Fruit fly (Drosophila melanogaster) whole organism, embryonic: ENCODE data around the gene Eo.

Source experiments
- ATbp ChIP-seq: fragments of 200-800 bp; sonication (Bioruptor generic); optimal IDR thresholded peaks from 2 replicates; lab custom pipeline; 2017; ENCODE audit warnings: missing biosample characterization, mild to moderate bottlenecking, missing genetic modification characterization, missing genetic modification reagents
- Aef1 ChIP-seq: fragments of 200-800 bp; sonication (Bioruptor generic); IDR thresholded peaks from 3 replicates; pipeline ENCODE4 v1.3.6; 2022; ENCODE audit warnings: missing biosample characterization, missing genetic modification characterization
- CG10959 ChIP-seq: fragments of 200-800 bp; sonication (Bioruptor generic); IDR thresholded peaks from 2 replicates; pipeline ENCODE4 v1.3.6; 2022; ENCODE audit warnings: missing biosample characterization, missing genetic modification characterization
- CG12104 ChIP-seq: fragments of 200-800 bp; sonication (Bioruptor generic); optimal IDR thresholded peaks from 3 replicates; lab custom pipeline; 2016; ENCODE audit warnings: missing biosample characterization, missing genetic modification characterization
- CG12769 ChIP-seq: fragments of 200-800 bp; sonication (Bioruptor generic); optimal IDR thresholded peaks from 2 replicates; lab custom pipeline; 2019; ENCODE audit warnings: missing biosample characterization, mild to moderate bottlenecking, missing genetic modification characterization, moderate library complexity
- CG13624 ChIP-seq: fragments of 200-800 bp; sonication (Bioruptor generic); optimal IDR thresholded peaks from 2 replicates; lab custom pipeline; 2016; ENCODE audit warnings: missing biosample characterization, missing genetic modification characterization
- CG16863 ChIP-seq: fragments of 200-800 bp; sonication (Bioruptor generic); optimal IDR thresholded peaks from 3 replicates; lab custom pipeline; 2016; ENCODE audit warnings: missing biosample characterization, missing genetic modification characterization
- CG17385 ChIP-seq: fragments of 200-800 bp; sonication (Bioruptor generic); optimal IDR thresholded peaks from 3 replicates; lab custom pipeline; 2018; ENCODE audit warnings: missing biosample characterization, mild to moderate bottlenecking, missing genetic modification characterization
- CG17568 ChIP-seq: fragments of 200-800 bp; sonication (Bioruptor generic); optimal IDR thresholded peaks from 2 replicates; lab custom pipeline; 2018; ENCODE audit warnings: missing biosample characterization, mild to moderate bottlenecking, missing genetic modification characterization, moderate library complexity
- CG18262 ChIP-seq: fragments of 200-800 bp; optimal IDR thresholded peaks from 3 replicates; lab custom pipeline; 2019; ENCODE audit warnings: missing biosample characterization, mild to moderate bottlenecking, missing genetic modification characterization, moderate library complexity
- CG18764 ChIP-seq: fragments of 200-800 bp; sonication (Bioruptor generic); optimal IDR thresholded peaks from 3 replicates; lab custom pipeline; 2016; ENCODE audit warnings: missing biosample characterization, missing genetic modification characterization
- CG3065 ChIP-seq: fragments of 200-800 bp; sonication (Bioruptor generic); optimal IDR thresholded peaks from 2 replicates; lab custom pipeline; 2016; ENCODE audit warnings: missing biosample characterization, missing genetic modification characterization
- CG32532 ChIP-seq: fragments of 200-800 bp; sonication (Bioruptor generic); IDR thresholded peaks from 2 replicates; pipeline ENCODE4 v1.3.6; 2022; ENCODE audit warnings: missing biosample characterization, missing genetic modification characterization
- CG34376 ChIP-seq: fragments of 200-800 bp; sonication (Bioruptor generic); optimal IDR thresholded peaks from 2 replicates; lab custom pipeline; 2018; ENCODE audit warnings: missing biosample characterization, mild to moderate bottlenecking, missing genetic modification characterization
- CG34422 ChIP-seq: fragments of 200-800 bp; sonication (Bioruptor generic); IDR thresholded peaks from 3 replicates; pipeline ENCODE4 v1.3.6; 2022; ENCODE audit warnings: missing biosample characterization, missing genetic modification characterization
- CG4328 ChIP-seq: fragments of 200-800 bp; sonication (Bioruptor generic); optimal IDR thresholded peaks from 3 replicates; lab custom pipeline; 2017; ENCODE audit warnings: missing biosample characterization, missing genetic modification reagents, missing genetic modification characterization
- CG4360 ChIP-seq: fragments of 200-800 bp; sonication (Bioruptor generic); IDR thresholded peaks from 2 replicates; pipeline ENCODE4 v1.3.6; 2022; ENCODE audit warnings: missing biosample characterization, missing genetic modification characterization
- CG4424 ChIP-seq: fragments of 200-800 bp; sonication (Bioruptor generic); optimal IDR thresholded peaks from 3 replicates; lab custom pipeline; 2016; ENCODE audit warnings: missing biosample characterization, missing genetic modification characterization
- CG5245 ChIP-seq: fragments of 200-800 bp; sonication (Bioruptor generic); optimal IDR thresholded peaks from 3 replicates; lab custom pipeline; 2016; ENCODE audit warnings: missing biosample characterization, missing genetic modification characterization
- CG9215 ChIP-seq: fragments of 200-800 bp; sonication (Bioruptor generic); IDR thresholded peaks from 2 replicates; pipeline ENCODE4 v1.3.6; 2022; ENCODE audit warnings: missing biosample characterization, missing genetic modification characterization
- CG9817 ChIP-seq: fragments of 200-800 bp; sonication (Bioruptor generic); optimal IDR thresholded peaks from 2 replicates; lab custom pipeline; 2018; ENCODE audit warnings: missing biosample characterization, mild to moderate bottlenecking, missing genetic modification characterization, moderate library complexity
- CG9876 ChIP-seq: fragments of 200-800 bp; sonication (Bioruptor generic); optimal IDR thresholded peaks from 2 replicates; lab custom pipeline; 2016; ENCODE audit warnings: missing biosample characterization, missing genetic modification characterization
- CHES-1-like ChIP-seq: fragments of 200-800 bp; sonication (Bioruptor generic); optimal IDR thresholded peaks from 2 replicates; lab custom pipeline; 2016; ENCODE audit warnings: missing biosample characterization, missing genetic modification characterization
- ERR ChIP-seq: fragments of 200-800 bp; sonication (Bioruptor generic); optimal IDR thresholded peaks from 2 replicates; lab custom pipeline; 2016; ENCODE audit warnings: missing biosample characterization, missing genetic modification characterization
- Fer3 ChIP-seq: fragments of 200-800 bp; sonication (Bioruptor generic); optimal IDR thresholded peaks from 2 replicates; lab custom pipeline; 2018; ENCODE audit warnings: missing biosample characterization, mild to moderate bottlenecking, missing genetic modification characterization, moderate library complexity
- Gsc ChIP-seq: fragments of 200-800 bp; sonication (Bioruptor generic); IDR thresholded peaks from 2 replicates; pipeline ENCODE4 v1.3.6; 2022; ENCODE audit warnings: missing biosample characterization, missing genetic modification characterization
- HLH4C ChIP-seq: fragments of 200-800 bp; sonication (Bioruptor generic); IDR thresholded peaks from 3 replicates; pipeline ENCODE4 v1.3.6; 2022; ENCODE audit warnings: missing biosample characterization, missing genetic modification characterization; ENCODE audit not compliant: partially characterized antibody
- Hmr ChIP-seq: fragments of 200-800 bp; sonication (Bioruptor generic); optimal IDR thresholded peaks from 3 replicates; lab custom pipeline; 2017; ENCODE audit warnings: mild to moderate bottlenecking, missing biosample characterization, missing genetic modification reagents, missing genetic modification characterization
- Mrtf ChIP-seq: fragments of 200-800 bp; sonication (Bioruptor generic); IDR thresholded peaks from 3 replicates; pipeline ENCODE4 v1.3.6; 2022; ENCODE audit warnings: missing biosample characterization, missing genetic modification characterization
- Neu2 ChIP-seq: fragments of 200-800 bp; sonication (Bioruptor generic); optimal IDR thresholded peaks from 3 replicates; lab custom pipeline; 2016; ENCODE audit warnings: missing biosample characterization, missing genetic modification characterization, borderline replicate concordance
- Six4 ChIP-seq: fragments of 200-800 bp; sonication (Bioruptor generic); optimal IDR thresholded peaks from 2 replicates; lab custom pipeline; 2016; ENCODE audit warnings: missing biosample characterization, missing genetic modification characterization
- Sry-δ ChIP-seq: fragments of 200-800 bp; sonication (Bioruptor generic); optimal IDR thresholded peaks from 2 replicates; lab custom pipeline; 2016; ENCODE audit warnings: missing biosample characterization, missing genetic modification characterization
- Trl ChIP-seq, 3 experiments: fragments of >200 bp in 2 of 3; fragments of 200-800 bp in 1 of 3; sonication (Bioruptor generic) in 1 of 3; optimal IDR thresholded peaks; 2 replicates in 1 of 3; 3 replicates in 2 of 3; lab custom pipeline; 2016 to 2017; ENCODE audit warnings: missing biosample characterization in 1 of 3, missing genetic modification characterization in 1 of 3
- disco-r ChIP-seq: fragments of 200-800 bp; sonication (Bioruptor generic); optimal IDR thresholded peaks from 2 replicates; lab custom pipeline; 2016; ENCODE audit warnings: missing biosample characterization, missing genetic modification characterization
- dpn ChIP-seq, 2 experiments: fragments of 200-800 bp; sonication (Bioruptor generic); optimal IDR thresholded peaks; 3 replicates each; lab custom pipeline; 2016; ENCODE audit warnings: missing biosample characterization in 2 of 2, missing genetic modification characterization in 2 of 2
- emc ChIP-seq: fragments of 200-800 bp; sonication (Bioruptor generic); optimal IDR thresholded peaks from 2 replicates; lab custom pipeline; 2016; ENCODE audit warnings: missing biosample characterization, missing genetic modification characterization
- eve ChIP-seq, 2 experiments: fragments of >200 bp; optimal IDR thresholded peaks; 2 replicates each; lab custom pipeline; 2017; ENCODE audit warnings: missing biosample characterization in 2 of 2, missing genetic modification characterization in 2 of 2
- fu2 ChIP-seq: fragments of 200-800 bp; sonication (Bioruptor generic); optimal IDR thresholded peaks from 2 replicates; lab custom pipeline; 2016; ENCODE audit warnings: missing biosample characterization, missing genetic modification characterization
- gsb-n ChIP-seq: fragments of 200-800 bp; sonication (Bioruptor generic); optimal IDR thresholded peaks from 3 replicates; lab custom pipeline; 2018; ENCODE audit warnings: missing biosample characterization, mild to moderate bottlenecking, missing genetic modification characterization
- hkb ChIP-seq, 2 experiments: fragments of 200-800 bp in 1 of 2; fragments of >200 bp in 1 of 2; sonication (Bioruptor generic) in 1 of 2; IDR thresholded peaks in 1 of 2; optimal IDR thresholded peaks in 1 of 2; 2 replicates each; pipeline versions ENCODE4 v1.3.6 to Lab custom; 2017 to 2022; ENCODE audit warnings: missing biosample characterization in 1 of 2, missing genetic modification characterization in 1 of 2
- kni ChIP-seq: fragments of 200-800 bp; sonication (Bioruptor generic); optimal IDR thresholded peaks from 3 replicates; lab custom pipeline; 2017; ENCODE audit warnings: mild to moderate bottlenecking, missing biosample characterization, missing genetic modification reagents, missing genetic modification characterization
- mld ChIP-seq: fragments of 200-800 bp; sonication (Bioruptor generic); IDR thresholded peaks from 3 replicates; pipeline ENCODE4 v1.3.6; 2022; ENCODE audit warnings: missing biosample characterization, missing genetic modification characterization; ENCODE audit not compliant: partially characterized antibody
- ranshi ChIP-seq: fragments of 200-800 bp; sonication (Bioruptor generic); IDR thresholded peaks from 2 replicates; pipeline ENCODE4 v1.3.6; 2022; ENCODE audit warnings: missing biosample characterization, missing genetic modification characterization
- sc ChIP-seq, 3 experiments: fragments of >200 bp in 2 of 3; fragments of 200-800 bp in 1 of 3; sonication (Bioruptor generic) in 1 of 3; optimal IDR thresholded peaks; 2 replicates in 2 of 3; 3 replicates in 1 of 3; lab custom pipeline; 2017; ENCODE audit warnings: mild to moderate bottlenecking in 1 of 3, missing biosample characterization in 1 of 3, missing genetic modification characterization in 1 of 3, missing genetic modification reagents in 1 of 3
- seq ChIP-seq: fragments of 200-800 bp; sonication (Bioruptor generic); IDR thresholded peaks from 2 replicates; pipeline ENCODE4 v1.3.6; 2022; ENCODE audit warnings: missing biosample characterization, missing genetic modification characterization
- tap ChIP-seq: fragments of 200-800 bp; optimal IDR thresholded peaks from 3 replicates; lab custom pipeline; 2019; ENCODE audit warnings: missing biosample characterization, mild to moderate bottlenecking, missing genetic modification characterization, moderate library complexity
- toy ChIP-seq: fragments of 200-800 bp; sonication (Bioruptor generic); IDR thresholded peaks from 2 replicates; pipeline ENCODE4 v1.3.6; 2022; ENCODE audit warnings: missing biosample characterization, missing genetic modification characterization
- wek ChIP-seq: fragments of 200-800 bp; sonication (Bioruptor generic); optimal IDR thresholded peaks from 3 replicates; lab custom pipeline; 2018; ENCODE audit warnings: missing biosample characterization, mild to moderate bottlenecking, missing genetic modification characterization, moderate library complexity
- zen ChIP-seq: fragments of 200-800 bp; sonication (Bioruptor generic); optimal IDR thresholded peaks from 3 replicates; lab custom pipeline; 2018; ENCODE audit warnings: missing biosample characterization, mild to moderate bottlenecking, missing genetic modification characterization, moderate library complexity

The Eo gene

DNA sequence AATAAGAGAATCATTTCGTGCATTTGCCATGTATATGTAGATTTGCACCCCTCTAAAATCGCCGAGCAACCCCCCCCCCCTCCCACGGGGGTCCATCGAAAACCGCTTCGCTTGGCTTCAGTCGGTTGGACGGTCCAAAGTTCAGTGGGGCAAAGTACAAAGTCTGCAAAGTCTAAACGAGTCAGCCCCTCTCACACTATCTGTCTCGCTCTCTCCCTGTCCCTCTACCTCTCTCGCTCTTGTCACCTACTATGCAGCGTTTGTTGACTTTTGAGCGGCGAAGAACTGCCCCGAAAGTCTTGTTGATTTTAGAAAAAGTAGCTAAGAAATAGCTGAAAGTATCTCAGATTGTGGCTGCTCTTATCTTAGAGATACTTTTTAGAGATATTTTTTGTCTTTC lies 28.8 kb upstream of the Eo start (continued):
- TF ChIP-seq Six4 (GFP tag; lab: Kevin White, UChicago) (no peak), CHES-1-like (GFP tag; lab: Kevin White, UChicago) (no peak), Gsc (GFP tag; lab: Robert Waterston, UW) (no peak), Hmr (GFP tag; lab: Kevin White, UChicago) (peak; percentile 6), emc (GFP tag; lab: Kevin White, UChicago) (no peak), CG4328 (GFP tag; lab: Kevin White, UChicago) (peak; percentile 48), CG12769 (tag; lab: Kevin White, UChicago) (peak; percentile 53), eve (GFP tag; optimal IDR thresholded peaks at IDR 0.05; lab: Kevin White, UChicago) (no peak), CG9215 (no peak), CG9817 (no peak), seq (GFP tag; lab: Robert Waterston, UW) (peak; percentile 53; the same call in 1 of the 2 replicates), mld (GFP tag; lab: Robert Waterston, UW) (no peak), HLH4C (GFP tag; lab: Robert Waterston, UW) (no peak), wek (GFP tag; lab: Kevin White, UChicago) (peak; percentile 46), CG4360 (GFP tag; lab: Robert Waterston, UW) (no peak), gsb-n (no peak), disco-r (GFP tag; lab: Kevin White, UChicago) (no peak), Mrtf (GFP tag; lab: Robert Waterston, UW) (peak; percentile 28; the same call in 1 of the 3 replicates), CG17385 (peak; percentile 26), hkb (optimal IDR thresholded peaks at IDR 0.05; lab: Kevin White, UChicago) (no peak), hkb (GFP tag; IDR thresholded peaks at IDR 0.05; lab: Robert Waterston, UW) (peak; percentile 40; the same call in 1 of the 2 replicates), CG34422 (no peak), Neu2 (no peak), CG9876 (GFP tag; lab: Kevin White, UChicago) (no peak), CG3065 (GFP tag; lab: Kevin White, UChicago) (no peak), ATbp (GFP tag; lab: Kevin White, UChicago) (peak; percentile 45), dpn (GFP tag; optimal IDR thresholded peaks at IDR 0.05; lab: Kevin White, UChicago) (no peak), sc (optimal IDR thresholded peaks at IDR 0.05; lab: Kevin White, UChicago) (no peak), sc (GFP tag; optimal IDR thresholded peaks at IDR 0.05; lab: Kevin White, UChicago) (peak; percentile 16), Fer3 (tag; lab: Kevin White, UChicago) (peak; percentile 51), ranshi (GFP tag; lab: Robert Waterston, UW) (peak; percentile 45; the same call in 1 of the 2 replicates), kni (GFP tag; lab: Kevin White, UChicago) (peak; percentile 68), CG32532 (GFP tag; lab: Robert Waterston, UW) (peak; percentile 86), CG4424 (GFP tag; lab: Kevin White, UChicago) (no peak), Trl (optimal IDR thresholded peaks at IDR 0.05; lab: Kevin White, UChicago) (peak in 1 of 2 experiments; percentile 10), Trl (GFP tag; optimal IDR thresholded peaks at IDR 0.05; lab: Kevin White, UChicago) (no peak), Aef1 (GFP tag; lab: Robert Waterston, UW) (0 out of 3 replicates have a peak, but pooled peaks have one; percentile 12), fu2 (GFP tag; lab: Kevin White, UChicago) (no peak), ERR (GFP tag; lab: Kevin White, UChicago) (no peak), Sry-δ (no peak), CG10959 (GFP tag; lab: Robert Waterston, UW) (0 out of 2 replicates have a peak, but pooled peaks have one; percentile 27), toy (peak; percentile 41; the same call in 1 of the 2 replicates), CG12104 (GFP tag; lab: Kevin White, UChicago) (peak; percentile 5), CG18262 (tag; lab: Kevin White, UChicago) (no peak), CG13624 (GFP tag; lab: Kevin White, UChicago) (no peak), zen (tag; lab: Kevin White, UChicago) (no peak), CG34376 (GFP tag; lab: Kevin White, UChicago) (peak; percentile 89), tap (tag; lab: Kevin White, UChicago) (peak; percentile 15), CG5245 (GFP tag; lab: Kevin White, UChicago) (no peak), CG16863 (GFP tag; lab: Kevin White, UChicago) (no peak), CG18764 (GFP tag; lab: Kevin White, UChicago) (no peak), CG17568 (GFP tag; lab: Kevin White, UChicago) (no peak)
